Fruit fly (Drosophila melanogaster): ENCODE data around the gene Pex1.

DNA sequence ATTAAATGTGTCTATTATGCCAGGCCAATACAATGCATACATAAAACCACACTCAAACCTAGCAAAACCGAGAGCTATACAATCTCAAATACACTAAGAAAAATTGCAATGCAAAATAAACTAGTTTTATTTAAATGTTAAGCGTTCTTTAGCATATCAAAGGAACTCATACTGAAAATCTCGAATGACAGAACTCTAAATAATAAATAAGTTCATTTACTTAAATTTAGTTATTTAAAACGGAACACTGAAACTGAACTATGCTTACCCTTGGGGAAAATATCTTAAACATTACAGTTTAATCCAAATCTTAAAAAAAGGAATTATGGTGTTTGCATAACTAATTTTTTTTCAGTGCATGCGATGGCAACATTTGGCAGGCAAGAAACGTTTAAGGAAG lies 14.5 kb downstream of the Pex1 start:
- TF ChIP-seq EcR (GFP tag; optimal IDR thresholded peaks at IDR 0.05) (no peak), CG9948 (tag; optimal IDR thresholded peaks at IDR 0.05) (no peak)

All from whole organism, pupa.